Fruit fly (Drosophila melanogaster) whole organism, larva: Measurements from ENCODE around the gene CG7800.
A peak's percentile ranks its signal among the peaks of the same experiment; 100 is the strongest.

Experiments
- noc ChIP-seq: fragments of 200-800 bp; sonication (Bioruptor generic); optimal IDR thresholded peaks from 3 replicates; lab custom pipeline; 2019; ENCODE audit warnings: missing biosample characterization, mild to moderate bottlenecking, missing genetic modification characterization, moderate library complexity

CG7800 gene

dm6 chr3R:8204730-8205129, 13.0 kb upstream of the CG7800 start, which contains the start of gene CheA84a:
Gene CheA84a, minus strand, starts transcription at chr3R:8204830.
- no peak for TF ChIP-seq noc (tag; lab: Kevin White, UChicago)

- TF ChIP-seq noc (tag; lab: Kevin White, UChicago): no peak
These were observed 12.4 kb upstream of the CG7800 start for dm6 chr3R:8205292-8205893.

dm6 chr3R:8206019-8206418, 11.7 kb upstream of the CG7800 start:
- no peak for TF ChIP-seq noc (tag; lab: Kevin White, UChicago)

- peak; percentile 85 for TF ChIP-seq noc (tag; lab: Kevin White, UChicago)
These were observed 11.0 kb upstream of the CG7800 start for dm6 chr3R:8206628-8207275.

DNA sequence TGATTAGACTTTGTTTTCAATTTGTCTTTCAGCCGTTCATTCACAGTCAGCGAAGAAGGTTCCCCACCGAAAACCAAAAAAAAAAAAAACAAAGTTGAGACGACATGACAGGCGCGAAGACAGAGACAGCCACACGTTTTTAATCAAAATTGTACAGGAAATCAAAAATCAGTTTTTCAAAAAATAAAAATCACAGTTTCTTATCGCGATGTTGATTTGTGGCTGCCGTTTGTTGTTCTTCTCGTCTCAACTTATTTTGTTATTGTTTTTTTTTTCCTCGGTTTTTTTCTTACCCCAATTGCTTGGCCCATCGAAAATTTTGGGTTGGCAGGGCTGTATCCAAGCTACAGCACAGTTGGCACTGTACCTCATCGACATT, 10.5 kb upstream of the CG7800 start:
- TF ChIP-seq noc (tag; lab: Kevin White, UChicago): no peak

DNA sequence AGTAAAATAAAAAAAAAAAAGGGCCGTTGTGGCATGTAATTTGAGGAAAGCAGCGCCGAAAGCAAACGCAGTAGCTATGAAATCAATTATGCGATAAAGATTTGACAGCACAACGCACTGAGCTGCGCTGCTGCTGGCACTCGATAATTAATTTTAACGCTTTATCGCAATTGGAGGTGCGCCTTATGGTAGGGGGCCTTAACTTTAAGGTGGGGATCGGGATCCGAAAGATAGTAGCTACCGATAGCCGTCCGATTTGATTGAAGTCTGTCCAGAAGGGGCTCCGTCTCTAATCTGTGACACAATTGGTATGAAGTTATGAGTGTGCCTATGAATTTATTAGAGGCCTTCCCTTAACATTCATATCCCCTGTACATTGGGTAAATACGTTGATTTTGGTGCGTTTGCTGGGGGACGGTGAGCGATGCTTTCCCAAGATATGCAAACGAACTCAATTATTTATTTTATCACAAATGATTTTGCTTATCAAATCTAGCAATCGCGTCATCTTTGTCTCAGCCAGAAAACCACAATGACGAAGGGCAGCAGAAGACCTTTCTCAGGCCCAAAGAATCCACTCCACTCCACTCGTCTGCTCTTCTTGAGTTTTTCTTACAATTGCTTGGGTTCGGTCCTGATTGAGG, 9.3 kb upstream of the CG7800 start:
- peak; percentile 42 for TF ChIP-seq noc (tag; lab: Kevin White, UChicago)

DNA sequence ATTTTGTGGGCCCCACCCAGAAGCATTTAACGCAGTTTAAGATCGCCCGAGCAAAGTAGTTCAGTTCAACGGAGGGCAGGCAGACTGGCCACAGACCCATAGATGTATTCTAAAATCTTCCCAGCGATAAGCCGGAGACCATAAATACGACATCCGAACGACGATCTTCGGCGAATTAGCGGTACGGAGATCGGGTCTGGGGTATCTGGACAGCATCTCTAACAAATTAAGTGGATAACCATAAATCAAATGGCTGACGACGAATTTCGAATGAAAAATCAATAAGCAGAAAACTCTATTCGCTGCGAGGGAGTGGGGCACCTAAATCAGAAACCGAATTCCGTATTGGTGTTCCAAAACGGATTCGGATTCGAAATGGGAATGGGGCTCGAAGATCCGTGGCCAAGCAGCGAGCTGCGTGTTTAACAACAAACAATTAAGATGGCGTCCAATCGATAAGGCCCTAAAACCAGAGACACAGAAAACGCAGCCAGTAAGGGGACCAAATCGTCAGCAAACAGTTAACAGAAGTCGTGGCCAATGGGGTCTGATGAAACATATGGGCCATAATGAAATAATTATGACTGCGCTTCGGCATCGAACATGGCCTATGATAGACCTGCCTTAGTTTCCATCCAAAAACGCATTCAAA, 6.8 kb upstream of the CG7800 start:
- TF ChIP-seq noc (tag; lab: Kevin White, UChicago): no peak

- TF ChIP-seq noc (tag; lab: Kevin White, UChicago): no peak
These were observed 5.2 kb upstream of the CG7800 start for dm6 chr3R:8212594-8212993.

DNA sequence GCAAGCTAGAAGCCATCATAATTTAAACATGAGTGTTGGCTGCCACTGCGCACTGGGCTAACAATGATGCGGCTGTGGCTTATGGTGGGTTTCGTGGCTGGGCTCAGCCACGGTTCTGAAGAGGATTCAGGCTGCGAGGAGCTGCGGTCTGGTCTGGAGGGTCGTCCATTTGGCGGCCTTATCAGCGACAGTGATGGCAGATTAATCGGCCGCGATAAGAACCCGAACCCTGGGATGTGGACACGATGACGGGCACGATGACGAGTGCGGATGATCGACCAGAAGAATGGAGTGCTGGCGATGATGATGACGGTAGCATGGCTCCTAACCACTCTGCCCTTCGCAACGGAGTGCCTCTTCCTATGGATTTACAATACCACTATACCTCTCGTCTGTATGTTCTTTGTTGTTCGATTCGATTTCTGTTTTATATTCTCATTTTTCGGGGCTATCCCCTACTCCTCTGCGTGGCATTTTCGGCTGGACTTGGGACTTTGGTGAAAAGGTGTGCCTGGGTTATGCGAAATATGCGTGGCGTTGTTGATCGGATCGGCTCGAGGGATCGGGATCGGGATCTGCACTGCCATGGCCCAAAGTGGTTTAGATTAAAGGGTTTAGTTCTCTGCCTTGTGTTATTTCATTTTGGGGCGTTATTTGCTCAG, 2.1 kb upstream of the CG7800 start:
- TF ChIP-seq noc (tag; lab: Kevin White, UChicago): no peak

dm6 chr3R:8219891-8220290, 2.1 kb downstream of the CG7800 start, which contains the start of gene CG18249:
Gene CG18249, plus strand, starts transcription at chr3R:8220146.
- no peak for TF ChIP-seq noc (tag; lab: Kevin White, UChicago)

dm6 chr3R:8223074-8223597, 5.4 kb downstream of the CG7800 start:
- TF ChIP-seq noc (tag; lab: Kevin White, UChicago): no peak

dm6 chr3R:8224726-8225460, 7.1 kb downstream of the CG7800 start:
- TF ChIP-seq noc (tag; lab: Kevin White, UChicago): no peak

- no peak for TF ChIP-seq noc (tag; lab: Kevin White, UChicago)
These were observed 7.8 kb downstream of the CG7800 start for dm6 chr3R:8225461-8225971.

- TF ChIP-seq noc (tag; lab: Kevin White, UChicago): no peak
These were observed 9.6 kb downstream of the CG7800 start for dm6 chr3R:8227344-8227743.

DNA sequence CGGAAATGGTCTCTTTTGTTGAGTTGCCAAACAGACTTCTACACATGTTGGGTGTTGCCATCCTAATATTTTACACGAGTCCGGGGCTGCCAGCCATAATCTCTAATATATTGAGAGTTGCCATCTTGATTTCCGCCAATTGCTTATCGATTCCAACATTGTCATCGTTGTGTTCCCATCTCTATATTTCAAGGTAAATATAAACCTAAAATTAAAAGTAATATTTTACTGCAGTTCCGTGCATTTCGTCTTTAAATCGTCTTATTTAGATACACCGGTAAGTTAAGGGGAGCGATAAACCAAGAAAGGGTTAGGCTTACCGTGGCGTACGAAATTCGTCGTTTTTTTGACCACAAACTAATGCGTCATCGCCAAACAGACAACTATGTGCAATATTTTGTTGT, 15.6 kb downstream of the CG7800 start, which contains the start of gene PolI:
PolI (plus strand) TSS at position 138 of the 404 bp plus-strand sequence.
- no peak for TF ChIP-seq noc (tag; lab: Kevin White, UChicago)
